Worm (Caenorhabditis elegans) whole organism, dauer: ENCODE measurements around the gene C45H4.14.

Source experiments
- unc-62 ChIP-seq: sonication (generic microtip); optimal IDR thresholded peaks from 2 replicates; lab custom pipeline; 2017; ENCODE audit warnings: missing biosample characterization, missing genetic modification reagents, missing genetic modification characterization

Gene C45H4.14

ce11 chrV:2159331-2159730 is at the start of gene C45H4.14:
Gene C45H4.14 (minus strand): TSS chrV:2159431.
- TF ChIP-seq unc-62 (GFP tag; lab: Kevin White, UChicago) = no peak

DNA sequence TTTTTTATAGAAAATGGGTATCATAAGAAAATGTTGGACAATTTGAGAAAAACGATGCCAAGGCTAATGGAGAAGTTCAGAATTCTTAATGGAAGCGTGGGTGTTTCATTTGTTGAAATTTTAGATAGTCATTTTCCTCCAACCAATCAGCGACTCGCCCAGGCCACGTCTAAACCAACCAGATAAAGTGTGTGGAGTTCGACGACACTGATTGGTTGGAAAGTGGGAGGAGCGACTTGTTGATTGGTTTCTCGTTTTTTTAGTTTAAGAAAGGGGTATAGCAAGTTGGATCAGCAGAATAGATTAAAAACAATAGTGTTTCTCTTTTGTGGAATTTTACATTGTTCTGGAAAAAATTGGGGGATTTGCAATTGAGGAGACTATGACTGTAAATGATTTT is 48.3 kb upstream of the C45H4.14 start:
- no peak for TF ChIP-seq unc-62 (GFP tag; lab: Kevin White, UChicago)

- no peak for TF ChIP-seq unc-62 (GFP tag; lab: Kevin White, UChicago)
These were observed 47.6 kb upstream of the C45H4.14 start, which contains the start of gene svh-11 for ce11 chrV:2206801-2207200. Gene svh-11 (plus strand): TSS chrV:2207101.

- no peak for TF ChIP-seq unc-62 (GFP tag; lab: Kevin White, UChicago)
These were observed 47.0 kb upstream of the C45H4.14 start, which contains the start of gene srt-40 for ce11 chrV:2206181-2206580. Gene srt-40 (minus strand): TSS chrV:2206281.

- TF ChIP-seq unc-62 (GFP tag; lab: Kevin White, UChicago) = no peak
These were observed 44.8 kb upstream of the C45H4.14 start, which contains the start of gene cyp-33C12 for ce11 chrV:2204080-2204479. Gene cyp-33C12 (minus strand): TSS chrV:2204400.

DNA sequence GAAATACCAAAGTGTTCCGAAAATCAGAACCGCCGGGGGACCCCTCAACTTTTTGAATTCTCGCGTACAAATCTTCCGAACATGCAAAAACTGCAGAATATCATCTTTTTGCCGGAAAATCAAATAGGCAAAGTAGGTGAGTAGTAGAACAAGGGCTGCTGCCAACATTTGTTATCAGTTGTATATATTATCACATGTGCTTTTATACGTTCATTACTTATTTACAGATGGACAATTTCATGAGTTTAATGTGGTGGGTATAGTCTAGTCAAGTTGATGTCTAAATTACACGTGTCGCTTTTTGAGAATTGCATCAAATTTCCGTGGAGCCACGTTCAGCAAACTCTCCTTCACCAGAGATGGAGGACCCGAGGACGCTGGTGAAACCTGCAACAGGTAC is 42.0 kb upstream of the C45H4.14 start, which contains the start of gene cyp-32B1:
Gene cyp-32B1, minus strand, starts transcription at position 176 of the 400 bp plus-strand sequence.
- no peak for TF ChIP-seq unc-62 (GFP tag; lab: Kevin White, UChicago)

ce11 chrV:2200402-2200801 is 41.2 kb upstream of the C45H4.14 start:
- TF ChIP-seq unc-62 (GFP tag; lab: Kevin White, UChicago) = no peak

- no peak for TF ChIP-seq unc-62 (GFP tag; lab: Kevin White, UChicago)
These were observed 40.4 kb upstream of the C45H4.14 start for ce11 chrV:2199594-2199993.

ce11 chrV:2192117-2192516 is 32.9 kb upstream of the C45H4.14 start, which contains the start of gene nhr-13:
Gene nhr-13 (plus strand): TSS chrV:2192485.
- TF ChIP-seq unc-62 (GFP tag; lab: Kevin White, UChicago) = no peak

- TF ChIP-seq unc-62 (GFP tag; lab: Kevin White, UChicago) = no peak
These were observed 31.9 kb upstream of the C45H4.14 start, which contains the start of gene srbc-42 for ce11 chrV:2191122-2191521. Gene srbc-42 (minus strand): TSS chrV:2191222.

DNA sequence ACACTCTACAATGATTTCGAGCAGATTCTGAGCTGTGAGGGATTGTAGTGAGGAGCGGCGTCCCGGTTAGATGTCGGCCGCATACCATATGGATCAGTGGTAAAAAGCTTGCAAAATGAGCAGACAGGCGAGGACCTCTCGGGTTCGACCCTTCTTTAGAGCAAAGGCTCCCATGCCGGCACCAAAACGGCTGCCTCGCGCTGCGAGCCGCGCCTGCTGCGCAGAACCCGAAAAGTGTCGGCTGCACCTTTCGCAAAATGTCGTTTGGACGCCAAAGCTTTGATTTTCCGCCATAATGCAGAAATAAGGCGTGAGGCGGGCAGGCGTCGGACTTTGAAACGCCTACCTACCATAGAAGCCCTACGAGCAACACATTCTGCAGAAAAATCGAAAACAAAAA is 31.2 kb upstream of the C45H4.14 start:
- no peak for TF ChIP-seq unc-62 (GFP tag; lab: Kevin White, UChicago)

DNA sequence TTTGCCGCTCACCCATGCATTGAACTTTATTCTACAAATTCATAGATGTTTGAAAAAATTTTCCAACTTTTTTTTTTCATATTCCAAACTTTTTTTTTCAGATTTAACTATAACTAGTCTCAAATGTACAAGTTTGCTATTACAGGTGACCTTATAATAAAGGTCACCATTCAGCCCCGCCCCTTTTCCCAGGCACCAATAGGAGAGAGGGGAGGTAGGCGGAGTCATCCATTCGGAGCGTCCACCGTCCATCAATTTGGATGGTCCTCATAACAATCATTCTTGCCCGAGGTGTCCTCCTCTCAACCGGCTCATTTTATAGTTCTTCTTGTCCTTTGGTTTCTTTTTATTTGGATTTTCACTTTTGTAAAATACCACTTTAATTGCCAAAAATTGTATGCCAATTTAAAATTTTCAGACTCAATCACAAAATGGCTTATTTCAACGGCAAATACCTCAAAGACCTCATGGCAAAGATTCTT is 28.7 kb upstream of the C45H4.14 start, which contains the start of gene Y5H2B.3:
Gene Y5H2B.3, plus strand, starts transcription at position 432 of the 482 bp plus-strand sequence.
- TF ChIP-seq unc-62 (GFP tag; lab: Kevin White, UChicago) = no peak

ce11 chrV:2185486-2185885 is 26.3 kb upstream of the C45H4.14 start:
- TF ChIP-seq unc-62 (GFP tag; lab: Kevin White, UChicago) = no peak

DNA sequence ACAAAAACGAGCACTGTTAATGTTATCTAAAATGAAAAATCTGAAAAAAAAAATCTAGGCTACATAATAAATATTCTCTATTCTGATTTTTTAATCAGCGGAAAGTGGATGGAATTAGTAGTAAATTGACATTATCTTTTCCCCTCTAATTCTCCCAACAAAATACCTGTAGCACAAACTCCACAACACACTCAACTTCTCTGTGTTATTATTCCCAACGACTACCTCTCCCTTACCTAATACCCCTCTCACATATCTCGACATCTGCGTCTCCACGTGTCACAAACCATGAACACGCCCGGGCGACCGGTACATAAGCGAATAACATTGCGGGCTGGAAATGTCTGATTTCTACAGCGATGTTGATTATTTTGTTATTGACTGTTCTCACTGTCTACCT is 23.9 kb upstream of the C45H4.14 start, which contains the start of gene cyp-33C2:
Gene cyp-33C2, plus strand, starts transcription at position 327 of the 400 bp plus-strand sequence.
- TF ChIP-seq unc-62 (GFP tag; lab: Kevin White, UChicago) = no peak

DNA sequence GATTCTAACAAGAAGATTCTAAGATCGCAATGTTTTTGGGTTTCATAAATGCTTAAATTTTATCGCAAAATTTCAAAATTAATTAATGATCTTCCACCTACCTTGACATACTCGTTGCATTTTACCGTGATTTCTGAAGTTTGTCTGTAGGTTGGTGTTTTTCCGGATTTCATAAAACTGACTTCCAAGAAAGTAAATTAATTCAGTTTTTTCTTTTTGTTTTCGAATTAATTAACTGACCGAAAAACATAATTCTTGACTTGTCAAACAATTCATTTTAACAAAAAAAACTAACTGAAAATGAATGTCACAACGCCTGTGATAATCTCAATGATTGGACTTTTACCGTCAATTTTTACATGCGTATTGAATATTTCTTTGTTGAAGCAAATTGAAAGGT is 22.5 kb upstream of the C45H4.14 start, which contains the start of gene srbc-16:
Gene srbc-16, plus strand, starts transcription at position 301 of the 400 bp plus-strand sequence.
- no peak for TF ChIP-seq unc-62 (GFP tag; lab: Kevin White, UChicago)

DNA sequence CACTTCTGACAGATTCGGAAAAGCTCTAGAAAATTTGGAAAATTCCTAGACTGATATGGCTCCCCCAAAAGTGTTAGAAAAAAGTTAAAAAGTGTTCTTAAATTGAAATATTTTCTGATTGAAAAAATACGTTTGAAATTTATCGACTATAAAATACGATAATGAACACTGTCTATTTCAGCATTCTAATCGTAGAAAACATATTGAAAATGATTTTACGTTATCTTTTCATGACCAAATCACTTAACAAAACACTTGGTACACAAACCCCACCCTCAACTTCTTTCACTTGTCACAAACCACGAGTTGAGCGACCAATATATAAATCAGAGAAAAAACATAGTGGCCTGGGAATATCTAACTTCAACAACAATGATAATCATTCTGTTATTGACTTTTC is 20.0 kb upstream of the C45H4.14 start, which contains the start of gene cyp-33C1:
Gene cyp-33C1, plus strand, starts transcription at position 301 of the 400 bp plus-strand sequence.
- TF ChIP-seq unc-62 (GFP tag; lab: Kevin White, UChicago) = no peak

DNA sequence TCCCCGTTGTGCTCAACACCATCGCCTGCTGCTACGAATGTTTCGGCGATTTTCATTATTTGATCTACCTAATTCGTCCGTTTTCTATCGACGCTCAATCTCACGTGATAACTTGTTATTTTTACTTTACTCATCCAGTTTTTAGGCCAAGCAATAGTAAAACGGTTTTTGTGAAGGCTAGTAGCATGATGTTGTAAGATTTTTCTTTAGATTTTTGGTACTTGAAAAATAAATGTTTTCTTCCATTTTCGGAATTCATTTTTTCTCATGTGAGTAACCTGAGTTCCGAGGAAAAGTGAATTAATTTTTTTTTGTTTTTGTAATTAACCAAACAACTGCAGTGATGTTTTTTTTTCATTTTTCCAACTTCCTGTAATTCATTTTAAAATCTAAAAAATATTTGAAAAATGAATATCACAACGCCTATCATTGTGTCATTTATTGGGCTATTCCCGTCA is 18.1 kb upstream of the C45H4.14 start, which contains the start of gene srbc-17:
Gene srbc-17, plus strand, starts transcription at position 408 of the 458 bp plus-strand sequence.
- TF ChIP-seq unc-62 (GFP tag; lab: Kevin White, UChicago) = no peak
